Fruit fly (Drosophila melanogaster) whole organism, embryonic: ENCODE data around the gene Dlip1.

ENCODE experiments used
- BEAF-32 ChIP-seq: fragments of 200-800 bp; sonication (Bioruptor generic); optimal IDR thresholded peaks from 3 replicates; lab custom pipeline; 2017; ENCODE audit warnings: missing biosample characterization, missing genetic modification characterization, mild to moderate bottlenecking, moderate library complexity, missing genetic modification reagents
- CG11560 ChIP-seq: fragments of 200-800 bp; sonication (Bioruptor generic); IDR thresholded peaks from 3 replicates; pipeline ENCODE4 v1.3.6; 2022; ENCODE audit warnings: missing biosample characterization, missing genetic modification characterization
- CG12071 ChIP-seq: fragments of 200-800 bp; sonication (Bioruptor generic); optimal IDR thresholded peaks from 3 replicates; lab custom pipeline; 2018; ENCODE audit warnings: missing biosample characterization, mild to moderate bottlenecking, missing genetic modification characterization
- CG12104 ChIP-seq: fragments of 200-800 bp; sonication (Bioruptor generic); optimal IDR thresholded peaks from 3 replicates; lab custom pipeline; 2016; ENCODE audit warnings: missing biosample characterization, missing genetic modification characterization
- CG12236 ChIP-seq: fragments of 200-800 bp; sonication (Bioruptor generic); optimal IDR thresholded peaks from 2 replicates; lab custom pipeline; 2016; ENCODE audit warnings: missing biosample characterization, missing genetic modification characterization
- CG13296 ChIP-seq: fragments of 200-800 bp; sonication (Bioruptor generic); optimal IDR thresholded peaks from 3 replicates; lab custom pipeline; 2018; ENCODE audit warnings: missing biosample characterization, mild to moderate bottlenecking, missing genetic modification characterization
- CG1602 ChIP-seq: fragments of 200-800 bp; sonication (Bioruptor generic); optimal IDR thresholded peaks from 3 replicates; lab custom pipeline; 2016; ENCODE audit warnings: missing biosample characterization, missing genetic modification characterization
- CG18764 ChIP-seq: fragments of 200-800 bp; sonication (Bioruptor generic); optimal IDR thresholded peaks from 3 replicates; lab custom pipeline; 2016; ENCODE audit warnings: missing biosample characterization, missing genetic modification characterization
- CG2199 ChIP-seq: fragments of 200-800 bp; sonication (Bioruptor generic); IDR thresholded peaks from 3 replicates; pipeline ENCODE4 v1.3.6; 2022; ENCODE audit warnings: missing biosample characterization, missing genetic modification characterization
- CG31441 ChIP-seq: fragments of 200-800 bp; sonication (Bioruptor generic); IDR thresholded peaks from 2 replicates; pipeline ENCODE4 v1.3.6; 2022; ENCODE audit warnings: missing biosample characterization, missing genetic modification characterization
- CG32532 ChIP-seq: fragments of 200-800 bp; sonication (Bioruptor generic); IDR thresholded peaks from 2 replicates; pipeline ENCODE4 v1.3.6; 2022; ENCODE audit warnings: missing biosample characterization, missing genetic modification characterization
- CG6765 ChIP-seq: fragments of 200-800 bp; sonication (Bioruptor generic); optimal IDR thresholded peaks from 3 replicates; lab custom pipeline; 2017; ENCODE audit warnings: missing biosample characterization, mild to moderate bottlenecking, missing genetic modification characterization
- CG6813 ChIP-seq: fragments of 200-800 bp; sonication (Bioruptor generic); optimal IDR thresholded peaks from 2 replicates; lab custom pipeline; 2017; ENCODE audit warnings: missing biosample characterization, missing genetic modification characterization, mild to moderate bottlenecking, moderate library complexity, missing genetic modification reagents
- CG6854 ChIP-seq: fragments of 200-800 bp; sonication (Bioruptor generic); optimal IDR thresholded peaks from 3 replicates; lab custom pipeline; 2017; ENCODE audit warnings: missing biosample characterization, mild to moderate bottlenecking, missing genetic modification characterization
- CG7745 ChIP-seq: fragments of 200-800 bp; sonication (Bioruptor generic); optimal IDR thresholded peaks from 2 replicates; lab custom pipeline; 2018; ENCODE audit warnings: missing biosample characterization, mild to moderate bottlenecking, missing genetic modification characterization, moderate library complexity
- CG8944 ChIP-seq: fragments of 200-800 bp; sonication (Bioruptor generic); optimal IDR thresholded peaks from 3 replicates; lab custom pipeline; 2016; ENCODE audit warnings: missing biosample characterization, missing genetic modification characterization
- Dip3 ChIP-seq: fragments of 200-800 bp; sonication (Bioruptor generic); optimal IDR thresholded peaks from 3 replicates; lab custom pipeline; 2016; ENCODE audit warnings: missing biosample characterization, missing genetic modification characterization
- Doc3 ChIP-seq: fragments of 200-800 bp; sonication (Bioruptor generic); IDR thresholded peaks from 3 replicates; pipeline ENCODE4 v1.3.6; 2022; ENCODE audit warnings: missing biosample characterization, missing genetic modification characterization; ENCODE audit not compliant: partially characterized antibody
- Ets97D ChIP-seq: fragments of 200-800 bp; sonication (Bioruptor generic); optimal IDR thresholded peaks from 3 replicates; lab custom pipeline; 2016; ENCODE audit warnings: missing biosample characterization, missing genetic modification characterization
- HmgZ ChIP-seq: fragments of 200-800 bp; sonication (Bioruptor generic); optimal IDR thresholded peaks from 2 replicates; lab custom pipeline; 2018; ENCODE audit warnings: missing biosample characterization, mild to moderate bottlenecking, missing genetic modification characterization
- Hsf ChIP-seq: fragments of 200-800 bp; sonication (Bioruptor generic); optimal IDR thresholded peaks from 3 replicates; lab custom pipeline; 2016; ENCODE audit warnings: missing biosample characterization, missing genetic modification characterization
- Lim3 ChIP-seq: fragments of 200-800 bp; sonication (Bioruptor generic); IDR thresholded peaks from 2 replicates; pipeline ENCODE4 v1.3.6; 2022; ENCODE audit warnings: missing biosample characterization, missing genetic modification characterization
- Oli ChIP-seq: fragments of 200-800 bp; sonication (Bioruptor generic); optimal IDR thresholded peaks from 2 replicates; lab custom pipeline; 2018; ENCODE audit warnings: missing biosample characterization, mild to moderate bottlenecking, missing genetic modification characterization, moderate library complexity
- Optix ChIP-seq: fragments of 200-800 bp; sonication (Bioruptor generic); IDR thresholded peaks from 3 replicates; pipeline ENCODE4 v1.3.6; 2022; ENCODE audit warnings: missing biosample characterization, missing genetic modification characterization
- Spps ChIP-seq: fragments of 200-800 bp; sonication (Bioruptor generic); optimal IDR thresholded peaks from 2 replicates; lab custom pipeline; 2018; ENCODE audit warnings: missing biosample characterization, mild to moderate bottlenecking, missing genetic modification characterization
- Taf1 ChIP-seq: fragments of 200-800 bp; sonication (Bioruptor generic); IDR thresholded peaks from 2 replicates; pipeline ENCODE4 v1.3.6; 2022; ENCODE audit warnings: missing biosample characterization, missing genetic modification characterization
- YL-1 ChIP-seq: fragments of 200-800 bp; sonication (Bioruptor generic); optimal IDR thresholded peaks from 3 replicates; lab custom pipeline; 2017; ENCODE audit warnings: missing biosample characterization, mild to moderate bottlenecking, missing genetic modification characterization
- chif ChIP-seq, 2 experiments: fragments of 200-800 bp; sonication (Bioruptor generic); optimal IDR thresholded peaks; 3 replicates each; lab custom pipeline; 2016; ENCODE audit warnings: missing biosample characterization in 2 of 2, missing genetic modification characterization in 2 of 2
- chinmo ChIP-seq: fragments of 200-800 bp; sonication (Bioruptor generic); IDR thresholded peaks from 4 replicates; pipeline ENCODE4 v1.3.6; 2022; ENCODE audit warnings: missing biosample characterization, missing genetic modification characterization; ENCODE audit not compliant: partially characterized antibody
- croc ChIP-seq: fragments of 200-800 bp; sonication (Bioruptor generic); conservative IDR thresholded peaks from 3 replicates; pipeline ENCODE4 v1.3.6; 2022; ENCODE audit warnings: missing biosample characterization, missing genetic modification characterization
- dpn ChIP-seq, 2 experiments: fragments of 200-800 bp; sonication (Bioruptor generic); optimal IDR thresholded peaks; 3 replicates each; lab custom pipeline; 2016; ENCODE audit warnings: missing biosample characterization in 2 of 2, missing genetic modification characterization in 2 of 2
- emc ChIP-seq: fragments of 200-800 bp; sonication (Bioruptor generic); optimal IDR thresholded peaks from 2 replicates; lab custom pipeline; 2016; ENCODE audit warnings: missing biosample characterization, missing genetic modification characterization
- eve ChIP-seq, 2 experiments: fragments of >200 bp; optimal IDR thresholded peaks; 2 replicates each; lab custom pipeline; 2017; ENCODE audit warnings: missing biosample characterization in 2 of 2, missing genetic modification characterization in 2 of 2
- fd3F ChIP-seq: fragments of 200-800 bp; sonication (Bioruptor generic); optimal IDR thresholded peaks from 2 replicates; lab custom pipeline; 2018; ENCODE audit warnings: missing biosample characterization, mild to moderate bottlenecking, missing genetic modification characterization, moderate library complexity
- gcm2 ChIP-seq: fragments of 200-800 bp; sonication (Bioruptor generic); optimal IDR thresholded peaks from 2 replicates; lab custom pipeline; 2016; ENCODE audit warnings: missing biosample characterization, missing genetic modification characterization
- grn ChIP-seq: fragments of 200-800 bp; sonication (Bioruptor generic); optimal IDR thresholded peaks from 3 replicates; lab custom pipeline; 2017; ENCODE audit warnings: missing biosample characterization, missing genetic modification characterization
- gt ChIP-seq: fragments of 200-800 bp; sonication (Bioruptor generic); IDR thresholded peaks from 2 replicates; pipeline ENCODE4 v1.3.6; 2022; ENCODE audit warnings: missing biosample characterization, missing genetic modification characterization
- hth ChIP-seq: fragments of >200 bp; optimal IDR thresholded peaks from 2 replicates; lab custom pipeline; 2017; ENCODE audit warnings: inconsistent platforms
- jing ChIP-seq: fragments of 200-800 bp; sonication (Bioruptor generic); optimal IDR thresholded peaks from 2 replicates; lab custom pipeline; 2018; ENCODE audit warnings: missing biosample characterization, mild to moderate bottlenecking, missing genetic modification characterization
- kni ChIP-seq: fragments of 200-800 bp; sonication (Bioruptor generic); optimal IDR thresholded peaks from 3 replicates; lab custom pipeline; 2017; ENCODE audit warnings: mild to moderate bottlenecking, missing biosample characterization, missing genetic modification reagents, missing genetic modification characterization
- luna ChIP-seq: fragments of 200-800 bp; sonication (Bioruptor generic); optimal IDR thresholded peaks from 2 replicates; lab custom pipeline; 2016; ENCODE audit warnings: missing biosample characterization, missing genetic modification characterization
- org-1 ChIP-seq: fragments of 200-800 bp; sonication (Bioruptor generic); optimal IDR thresholded peaks from 2 replicates; lab custom pipeline; 2017; ENCODE audit warnings: missing biosample characterization, missing genetic modification characterization
- pho ChIP-seq: fragments of 200-800 bp; sonication (Bioruptor generic); optimal IDR thresholded peaks from 2 replicates; lab custom pipeline; 2016; ENCODE audit warnings: missing biosample characterization, missing genetic modification characterization
- pum ChIP-seq: fragments of 200-800 bp; sonication (Bioruptor generic); optimal IDR thresholded peaks from 2 replicates; lab custom pipeline; 2016; ENCODE audit warnings: missing biosample characterization, missing genetic modification characterization
- sc ChIP-seq, 3 experiments: fragments of >200 bp in 2 of 3; fragments of 200-800 bp in 1 of 3; sonication (Bioruptor generic) in 1 of 3; optimal IDR thresholded peaks; 2 replicates in 2 of 3; 3 replicates in 1 of 3; lab custom pipeline; 2017; ENCODE audit warnings: mild to moderate bottlenecking in 1 of 3, missing biosample characterization in 1 of 3, missing genetic modification characterization in 1 of 3, missing genetic modification reagents in 1 of 3
- sim ChIP-seq: fragments of 200-800 bp; sonication (Bioruptor generic); IDR thresholded peaks from 2 replicates; pipeline ENCODE4 v1.3.6; 2022; ENCODE audit warnings: missing biosample characterization, missing genetic modification characterization
- slp2 ChIP-seq: fragments of 200-800 bp; sonication (Bioruptor generic); optimal IDR thresholded peaks from 2 replicates; lab custom pipeline; 2016; ENCODE audit warnings: missing biosample characterization, missing genetic modification characterization
- sna ChIP-seq: fragments of 200-800 bp; sonication (Bioruptor generic); IDR thresholded peaks from 2 replicates; pipeline ENCODE4 v1.3.6; 2022; ENCODE audit warnings: missing biosample characterization, missing genetic modification characterization; ENCODE audit not compliant: partially characterized antibody
- tin ChIP-seq: fragments of 200-800 bp; sonication (Bioruptor generic); optimal IDR thresholded peaks from 3 replicates; lab custom pipeline; 2016; ENCODE audit warnings: missing biosample characterization, missing genetic modification characterization
- vfl ChIP-seq: fragments of 200-800 bp; sonication (Bioruptor generic); optimal IDR thresholded peaks from 2 replicates; lab custom pipeline; 2016; ENCODE audit warnings: missing biosample characterization, missing genetic modification characterization
- wdn ChIP-seq: fragments of 200-800 bp; sonication (Bioruptor generic); IDR thresholded peaks from 2 replicates; pipeline ENCODE4 v1.3.6; 2022; ENCODE audit warnings: missing biosample characterization, missing genetic modification characterization
- zfh1 ChIP-seq: fragments of 200-800 bp; sonication (Bioruptor generic); IDR thresholded peaks from 3 replicates; pipeline ENCODE4 v1.3.6; 2022; ENCODE audit warnings: missing biosample characterization, missing genetic modification characterization

Gene Dlip1

dm6 chrX:9159736-9160135 is 1.3 kb downstream of the Dlip1 start, which contains the start of gene NdufA3 (continued):
- TF ChIP-seq Taf1 (GFP tag; lab: Robert Waterston, UW) (no peak), Lim3 (no peak), CG8944 (GFP tag; lab: Kevin White, UChicago) (no peak), Dip3 (GFP tag; lab: Kevin White, UChicago) (no peak), YL-1 (GFP tag; lab: Kevin White, UChicago) (peak; percentile 56), Hsf (GFP tag; lab: Kevin White, UChicago) (no peak), sim (GFP tag; lab: Robert Waterston, UW) (no peak), wdn (GFP tag; lab: Robert Waterston, UW) (no peak), Spps (tag; lab: Kevin White, UChicago) (no peak), zfh1 (GFP tag; lab: Robert Waterston, UW) (no peak), grn (GFP tag; lab: Kevin White, UChicago) (no peak), CG32532 (GFP tag; lab: Robert Waterston, UW) (no peak), slp2 (no peak), tin (no peak), BEAF-32 (GFP tag; lab: Kevin White, UChicago) (peak; percentile 82), pho (GFP tag; lab: Kevin White, UChicago) (no peak), croc (GFP tag; lab: Robert Waterston, UW) (no peak), Oli (tag; lab: Kevin White, UChicago) (no peak), CG12071 (no peak), chif (GFP tag; optimal IDR thresholded peaks at IDR 0.05; lab: Kevin White, UChicago) (no peak), Ets97D (no peak), gcm2 (GFP tag; lab: Kevin White, UChicago) (no peak), jing (GFP tag; lab: Kevin White, UChicago) (no peak), Doc3 (GFP tag; lab: Robert Waterston, UW) (peak; percentile 62), CG6854 (GFP tag; lab: Kevin White, UChicago) (no peak), sna (GFP tag; lab: Robert Waterston, UW) (peak; percentile 77), CG1602 (no peak), CG13296 (GFP tag; lab: Kevin White, UChicago) (no peak), CG6765 (GFP tag; lab: Kevin White, UChicago) (no peak), gt (no peak), emc (GFP tag; lab: Kevin White, UChicago) (no peak), CG11560 (tag; lab: Robert Waterston, UW) (no peak; the same call in 2 of the 3 replicates), hth (lab: Kevin White, UChicago) (no peak), CG6813 (GFP tag; lab: Kevin White, UChicago) (no peak), HmgZ (tag; lab: Kevin White, UChicago) (peak; percentile 32), CG31441 (GFP tag; lab: Robert Waterston, UW) (no peak), CG2199 (no peak), eve (GFP tag; optimal IDR thresholded peaks at IDR 0.05; lab: Kevin White, UChicago) (no peak), kni (no peak), CG7745 (tag; lab: Kevin White, UChicago) (no peak), CG12236 (GFP tag; lab: Kevin White, UChicago) (no peak), pum (GFP tag; lab: Kevin White, UChicago) (no peak), fd3F (GFP tag; lab: Kevin White, UChicago) (no peak), CG18764 (GFP tag; lab: Kevin White, UChicago) (no peak), sc (optimal IDR thresholded peaks at IDR 0.05; lab: Kevin White, UChicago) (no peak), sc (GFP tag; optimal IDR thresholded peaks at IDR 0.05; lab: Kevin White, UChicago) (no peak), CG12104 (GFP tag; lab: Kevin White, UChicago) (no peak), chinmo (GFP tag; lab: Robert Waterston, UW) (0 out of 4 replicates have a peak, but pooled peaks have one; percentile 71), vfl (no peak), org-1 (no peak), Optix (GFP tag; lab: Robert Waterston, UW) (no peak), dpn (GFP tag; optimal IDR thresholded peaks at IDR 0.05; lab: Kevin White, UChicago) (no peak), luna (GFP tag; lab: Kevin White, UChicago) (no peak)
